Worm (Caenorhabditis elegans): ENCODE data around the gene F35E8.13.

F35E8.13 gene

DNA sequence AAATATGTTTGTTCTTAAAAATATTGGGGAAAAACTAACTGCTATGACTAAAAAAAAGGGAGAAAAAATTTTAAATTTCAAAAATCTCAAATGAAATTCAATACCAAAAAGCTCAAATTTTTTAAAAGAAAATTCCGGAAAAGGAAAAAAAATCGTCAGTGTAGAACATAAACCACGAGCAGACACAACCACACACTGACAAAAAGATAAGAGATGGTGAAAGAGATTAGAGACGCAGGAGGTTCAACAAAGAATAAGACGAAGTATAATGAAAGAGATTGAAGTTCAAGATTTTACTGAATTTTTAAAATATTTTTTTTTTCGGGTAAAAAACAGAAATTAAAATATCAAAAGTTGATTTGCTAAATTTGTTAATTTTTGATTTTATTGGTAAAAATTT, 43.0 kb upstream of the F35E8.13 start:
- TF ChIP-seq mab-5 (tag; optimal IDR thresholded peaks at IDR 0.05) (no peak), cnd-1 (tag; optimal IDR thresholded peaks at IDR 0.05) (no peak), flh-1 (GFP tag; optimal IDR thresholded peaks at IDR 0.05) (no peak), unc-120 (tag; optimal IDR thresholded peaks at IDR 0.05; ENCODE audit: poor library complexity, severe bottlenecking) (no peak), nhr-237 (tag; optimal IDR thresholded peaks at IDR 0.05) (no peak), sem-2 (GFP tag; optimal IDR thresholded peaks at IDR 0.05) (no peak)

DNA sequence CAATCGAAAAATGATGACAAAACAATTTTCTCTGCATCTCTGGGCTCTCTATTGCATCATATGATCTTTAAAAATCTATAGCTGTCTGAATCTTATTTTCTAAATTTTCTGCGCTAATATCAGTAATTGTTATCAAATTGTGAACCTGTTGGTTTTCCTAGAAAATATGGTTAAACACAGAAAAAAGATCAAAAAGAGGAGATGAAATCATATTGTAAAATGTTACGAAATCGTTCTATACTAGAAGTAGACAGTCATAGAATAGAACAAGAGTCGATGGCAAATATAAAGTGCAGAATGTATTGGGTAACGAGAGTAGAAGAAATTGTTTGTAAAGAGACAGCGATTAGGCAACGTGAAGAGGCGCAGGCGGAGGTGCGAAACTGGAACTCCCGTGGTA, 42.4 kb upstream of the F35E8.13 start:
- no peak for TF ChIP-seq lin-32 (GFP tag; optimal IDR thresholded peaks at IDR 0.05)
- TF ChIP-seq unc-120 (tag; optimal IDR thresholded peaks at IDR 0.05; ENCODE audit: poor library complexity, severe bottlenecking), result no peak
- peak; percentile 57 for TF ChIP-seq nhr-237 (tag; optimal IDR thresholded peaks at IDR 0.05)
- no peak for TF ChIP-seq mab-5 (tag; optimal IDR thresholded peaks at IDR 0.05)
- TF ChIP-seq elt-1 (tag; optimal IDR thresholded peaks at IDR 0.05; ENCODE audit: borderline replicate concordance, insufficient read depth), result no peak

- TF ChIP-seq M03D4.4 (tag; optimal IDR thresholded peaks at IDR 0.05), result no peak
- TF ChIP-seq sem-2 (GFP tag; optimal IDR thresholded peaks at IDR 0.05), result no peak
- no peak for TF ChIP-seq flh-1 (GFP tag; optimal IDR thresholded peaks at IDR 0.05)
- TF ChIP-seq unc-62 (GFP tag; optimal IDR thresholded peaks at IDR 0.05), result no peak
- no peak for TF ChIP-seq unc-120 (tag; optimal IDR thresholded peaks at IDR 0.05; ENCODE audit: poor library complexity, severe bottlenecking)
- TF ChIP-seq nhr-2 (tag; optimal IDR thresholded peaks at IDR 0.05), result no peak
- TF ChIP-seq drap-1 (GFP tag; optimal IDR thresholded peaks at IDR 0.05), result no peak
- no peak for TF ChIP-seq ceh-83 (GFP tag; optimal IDR thresholded peaks at IDR 0.05)
These were observed 38.4 kb upstream of the F35E8.13 start, which contains the start of gene oac-42 for ce11 chrV:15884698-15885097. Gene oac-42, minus strand, starts transcription at chrV:15884798.

DNA sequence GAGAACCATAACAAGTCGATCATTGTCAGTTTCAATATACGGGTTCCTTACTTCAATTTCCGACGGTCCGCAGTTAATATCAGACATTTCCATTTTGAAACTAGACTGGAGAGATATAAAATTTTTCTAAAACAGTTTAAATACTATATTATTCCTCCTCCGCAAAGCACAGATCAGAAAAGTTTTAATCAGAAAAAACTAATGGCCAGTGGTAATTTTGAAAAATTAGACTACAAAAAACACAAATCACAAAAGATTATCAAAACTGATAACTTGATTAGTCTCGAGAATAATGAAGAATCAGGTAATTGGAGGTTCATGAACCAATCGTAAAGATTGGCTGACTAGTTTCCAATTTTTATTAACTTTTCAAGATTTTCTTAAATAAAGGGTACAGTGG, 37.1 kb upstream of the F35E8.13 start, which contains the start of gene T06C12.9:
Gene T06C12.9, minus strand, starts transcription at position 101 of the 400 bp plus-strand sequence.
- TF ChIP-seq unc-120 (tag; optimal IDR thresholded peaks at IDR 0.05; ENCODE audit: poor library complexity, severe bottlenecking) (no peak), bed-3 (GFP tag; optimal IDR thresholded peaks at IDR 0.05) (no peak), elt-3 (tag; optimal IDR thresholded peaks at IDR 0.05) (no peak), lin-32 (GFP tag; optimal IDR thresholded peaks at IDR 0.05) (no peak), unc-62 (GFP tag; optimal IDR thresholded peaks at IDR 0.05) (no peak), ztf-11 (tag; optimal IDR thresholded peaks at IDR 0.05) (no peak), blmp-1 (tag; optimal IDR thresholded peaks at IDR 0.05) (no peak), nhr-12 (tag; optimal IDR thresholded peaks at IDR 0.05) (no peak), mab-5 (tag; optimal IDR thresholded peaks at IDR 0.05) (no peak), pha-4 (tag; optimal IDR thresholded peaks at IDR 0.05) (no peak), nhr-2 (tag; optimal IDR thresholded peaks at IDR 0.05) (no peak), ceh-83 (GFP tag; optimal IDR thresholded peaks at IDR 0.05) (no peak), ces-1 (GFP tag; optimal IDR thresholded peaks at IDR 0.05) (no peak), ceh-39 (tag; optimal IDR thresholded peaks at IDR 0.05) (no peak), nhr-28 (tag; optimal IDR thresholded peaks at IDR 0.05) (no peak), drap-1 (GFP tag; optimal IDR thresholded peaks at IDR 0.05) (no peak)

ce11 chrV:15887708-15888295, 35.3 kb upstream of the F35E8.13 start:
- TF ChIP-seq snpc-4 (tag; optimal IDR thresholded peaks at IDR 0.05) (no peak), elt-3 (tag; optimal IDR thresholded peaks at IDR 0.05) (no peak), ceh-43 (GFP tag; optimal IDR thresholded peaks at IDR 0.05) (no peak), flh-1 (GFP tag; optimal IDR thresholded peaks at IDR 0.05) (no peak), nhr-28 (tag; optimal IDR thresholded peaks at IDR 0.05) (no peak), ceh-83 (GFP tag; optimal IDR thresholded peaks at IDR 0.05) (no peak), nhr-12 (tag; optimal IDR thresholded peaks at IDR 0.05) (no peak), lin-32 (GFP tag; optimal IDR thresholded peaks at IDR 0.05) (no peak), ham-2 (GFP tag; optimal IDR thresholded peaks at IDR 0.05) (no peak), cnd-1 (tag; optimal IDR thresholded peaks at IDR 0.05) (no peak), unc-39 (tag; optimal IDR thresholded peaks at IDR 0.05) (no peak), nhr-76 (tag; optimal IDR thresholded peaks at IDR 0.05) (no peak), ces-1 (GFP tag; optimal IDR thresholded peaks at IDR 0.05) (no peak), blmp-1 (tag; optimal IDR thresholded peaks at IDR 0.05) (no peak), unc-62 (GFP tag; optimal IDR thresholded peaks at IDR 0.05) (no peak), bed-3 (GFP tag; optimal IDR thresholded peaks at IDR 0.05) (no peak), ztf-11 (tag; optimal IDR thresholded peaks at IDR 0.05) (no peak), mep-1 (tag; optimal IDR thresholded peaks at IDR 0.05) (no peak)

DNA sequence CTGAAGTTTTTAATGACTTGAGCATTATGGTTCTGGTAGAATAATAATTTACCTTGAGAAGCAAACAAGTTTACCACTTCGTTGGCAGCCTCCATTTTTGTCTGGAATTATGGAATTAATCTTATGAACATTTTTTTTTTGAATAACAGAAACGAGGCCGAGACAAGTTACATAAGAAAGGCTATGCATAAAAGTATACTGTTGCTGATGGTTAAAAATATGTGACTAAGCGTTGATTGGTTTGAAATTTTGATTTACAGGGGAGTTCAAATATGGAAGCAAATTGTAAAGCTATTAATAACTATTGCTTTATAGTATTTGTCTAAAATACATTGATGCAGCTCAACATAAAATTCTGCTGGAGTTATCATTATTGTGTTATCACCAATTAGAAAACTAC, 34.3 kb upstream of the F35E8.13 start, which contains the start of gene cgt-1:
Gene cgt-1, minus strand, starts transcription at position 101 of the 400 bp plus-strand sequence.
- TF ChIP-seq sptf-1 (tag; optimal IDR thresholded peaks at IDR 0.05) (no peak), ham-2 (GFP tag; optimal IDR thresholded peaks at IDR 0.05) (no peak), drap-1 (GFP tag; optimal IDR thresholded peaks at IDR 0.05) (no peak), unc-39 (tag; optimal IDR thresholded peaks at IDR 0.05) (no peak), nhr-237 (tag; optimal IDR thresholded peaks at IDR 0.05) (no peak), ces-1 (GFP tag; optimal IDR thresholded peaks at IDR 0.05) (no peak), hlh-1 (tag; optimal IDR thresholded peaks at IDR 0.05) (no peak), cnd-1 (tag; optimal IDR thresholded peaks at IDR 0.05) (no peak), blmp-1 (tag; optimal IDR thresholded peaks at IDR 0.05) (no peak), nhr-76 (tag; optimal IDR thresholded peaks at IDR 0.05) (no peak), elt-3 (tag; optimal IDR thresholded peaks at IDR 0.05) (no peak), unc-120 (tag; optimal IDR thresholded peaks at IDR 0.05; ENCODE audit: poor library complexity, severe bottlenecking) (no peak), mep-1 (tag; optimal IDR thresholded peaks at IDR 0.05) (no peak), nhr-2 (tag; optimal IDR thresholded peaks at IDR 0.05) (no peak), M03D4.4 (tag; optimal IDR thresholded peaks at IDR 0.05) (no peak), ceh-83 (GFP tag; optimal IDR thresholded peaks at IDR 0.05) (no peak)

All from whole organism, mixed stage, embryonic.